Worm (Caenorhabditis elegans) whole organism, young adult: ENCODE results near the gene nspc-20.
"Not testable (repeated sequence)": the region's sequence is repeated elsewhere in the genome, so short reads cannot be mapped to it uniquely, and the experiment has no call there.

Experiments used
- B0019.2 ChIP-seq: fragments of 200-800 bp; sonication (Bioruptor generic); conservative IDR thresholded peaks from 2 replicates; pipeline ENCODE4 v1.3.6; 2022; ENCODE audit warnings: missing genetic modification reagents, missing genetic modification characterization, missing compliant biosample characterization
- B0261.1 ChIP-seq: sonication (generic microtip); optimal IDR thresholded peaks from 2 replicates; lab custom pipeline; 2016; ENCODE audit warnings: mild to moderate bottlenecking, missing genetic modification characterization, moderate library complexity, missing compliant biosample characterization
- B0336.3 ChIP-seq: fragments of 200-800 bp; sonication (Bioruptor generic); IDR thresholded peaks from 2 replicates; pipeline ENCODE4 v1.3.6; 2022; ENCODE audit warnings: missing genetic modification characterization, missing compliant biosample characterization
- C06A6.2 ChIP-seq: fragments of 200-800 bp; sonication (Bioruptor generic); conservative IDR thresholded peaks from 2 replicates; pipeline ENCODE4 v1.3.6; 2022; ENCODE audit warnings: missing genetic modification characterization, missing compliant biosample characterization
- D2030.7 ChIP-seq: fragments of 200-800 bp; sonication (Bioruptor generic); IDR thresholded peaks from 2 replicates; pipeline ENCODE4 v1.3.6; 2022; ENCODE audit warnings: missing genetic modification reagents, missing genetic modification characterization, missing compliant biosample characterization
- F23B12.7 ChIP-seq: sonication (generic microtip); optimal IDR thresholded peaks from 2 replicates; lab custom pipeline; 2017; ENCODE audit warnings: missing genetic modification characterization, mild to moderate bottlenecking, missing compliant biosample characterization, antibody characterized with exemption, moderate library complexity; ENCODE audit not compliant: insufficient read depth
- F55B11.4 ChIP-seq: sonication (generic microtip); optimal IDR thresholded peaks from 2 replicates; lab custom pipeline; 2016; ENCODE audit warnings: missing compliant biosample characterization, missing genetic modification characterization, borderline replicate concordance; ENCODE audit not compliant: insufficient read depth
- Y67H2A.10 ChIP-seq: fragments of 200-800 bp; sonication (Bioruptor generic); conservative IDR thresholded peaks from 2 replicates; pipeline ENCODE4 v1.3.6; 2022; ENCODE audit warnings: missing genetic modification reagents, missing genetic modification characterization, missing compliant biosample characterization
- aptf-3 ChIP-seq: fragments of 200-800 bp; sonication (Bioruptor generic); IDR thresholded peaks from 2 replicates; pipeline ENCODE4 v1.3.6; 2022; ENCODE audit warnings: missing genetic modification characterization, missing compliant biosample characterization
- attf-6 ChIP-seq: fragments of 200-800 bp; sonication (Bioruptor generic); IDR thresholded peaks from 2 replicates; pipeline ENCODE4 v1.3.6; 2022; ENCODE audit warnings: missing genetic modification reagents, missing genetic modification characterization, missing compliant biosample characterization
- bed-1 ChIP-seq: fragments of 200-800 bp; sonication (Bioruptor generic); IDR thresholded peaks from 2 replicates; pipeline ENCODE4 v1.3.6; 2022; ENCODE audit warnings: missing genetic modification reagents, missing genetic modification characterization, missing compliant biosample characterization
- bed-2 ChIP-seq: fragments of 200-800 bp; sonication (Bioruptor generic); IDR thresholded peaks from 2 replicates; pipeline ENCODE4 v1.3.6; 2022; ENCODE audit warnings: missing genetic modification reagents, missing genetic modification characterization, missing compliant biosample characterization
- ccch-3 ChIP-seq: fragments of 200-800 bp; sonication (Bioruptor generic); optimal IDR thresholded peaks from 2 replicates; lab custom pipeline; 2018; ENCODE audit warnings: mild to moderate bottlenecking, missing genetic modification characterization, missing compliant biosample characterization
- ceh-27 ChIP-seq: fragments of 200-800 bp; sonication (Bioruptor generic); optimal IDR thresholded peaks from 2 replicates; lab custom pipeline; 2018; ENCODE audit warnings: mild to moderate bottlenecking, missing genetic modification characterization, moderate library complexity, missing compliant biosample characterization
- ceh-79 ChIP-seq: sonication (generic microtip); optimal IDR thresholded peaks from 2 replicates; lab custom pipeline; 2017; ENCODE audit warnings: mild to moderate bottlenecking, missing genetic modification characterization, missing compliant biosample characterization
- ceh-91 ChIP-seq: fragments of 200-800 bp; sonication (Bioruptor generic); IDR thresholded peaks from 2 replicates; pipeline ENCODE4 v1.3.6; 2022; ENCODE audit warnings: missing genetic modification reagents, missing genetic modification characterization, missing compliant biosample characterization
- dox-1 ChIP-seq: fragments of 200-800 bp; sonication (Bioruptor generic); IDR thresholded peaks from 2 replicates; pipeline ENCODE4 v1.3.6; 2022; ENCODE audit warnings: missing genetic modification reagents, missing genetic modification characterization, missing compliant biosample characterization
- egl-18 ChIP-seq: fragments of 200-800 bp; sonication (Bioruptor generic); IDR thresholded peaks from 2 replicates; pipeline ENCODE4 v1.3.6; 2022; ENCODE audit warnings: missing genetic modification reagents, missing genetic modification characterization, missing compliant biosample characterization
- egrh-3 ChIP-seq: fragments of 200-800 bp; sonication (Bioruptor generic); IDR thresholded peaks from 2 replicates; pipeline ENCODE4 v1.3.6; 2022; ENCODE audit warnings: missing genetic modification reagents, missing genetic modification characterization, missing compliant biosample characterization
- fkh-3 ChIP-seq: sonication (generic microtip); optimal IDR thresholded peaks from 2 replicates; lab custom pipeline; 2016; ENCODE audit warnings: mild to moderate bottlenecking, missing genetic modification characterization, missing compliant biosample characterization
- gei-17 ChIP-seq: fragments of 200-800 bp; sonication (Bioruptor generic); optimal IDR thresholded peaks from 2 replicates; lab custom pipeline; 2018; ENCODE audit warnings: mild to moderate bottlenecking, missing genetic modification characterization, missing compliant biosample characterization
- hsf-1 ChIP-seq: fragments of 200-800 bp; sonication (Bioruptor generic); IDR thresholded peaks from 2 replicates; pipeline ENCODE4 v1.3.6; 2022; ENCODE audit warnings: missing genetic modification reagents, missing genetic modification characterization, missing compliant biosample characterization
- let-607 ChIP-seq, 2 experiments: fragments of 200-800 bp in 1 of 2; sonication (Bioruptor generic) in 1 of 2; sonication (generic microtip) in 1 of 2; optimal IDR thresholded peaks; 2 replicates each; lab custom pipeline; 2016 to 2018; ENCODE audit warnings: mild to moderate bottlenecking in 2 of 2, missing compliant biosample characterization in 2 of 2, missing genetic modification characterization in 2 of 2, moderate library complexity in 2 of 2, missing genotype in 1 of 2
- lin-35 ChIP-seq, 3 experiments: fragments of 150-350 bp in 2 of 3; sonication (generic microtip) in 1 of 3; optimal IDR thresholded peaks; 2 replicates each; lab custom pipeline; 2014 to 2018; ENCODE audit warnings: missing biosample characterization in 3 of 3, missing genetic modification characterization in 3 of 3, missing genetic modification reagents in 3 of 3
- lin-40 ChIP-seq: sonication (generic microtip); optimal IDR thresholded peaks from 2 replicates; lab custom pipeline; 2016; ENCODE audit warnings: missing genetic modification characterization, mild to moderate bottlenecking, missing compliant biosample characterization, missing genotype, missing genetic modification reagents
- lin-54 ChIP-seq: fragments of 200-800 bp; sonication (Bioruptor generic); optimal IDR thresholded peaks from 2 replicates; lab custom pipeline; 2018; ENCODE audit warnings: mild to moderate bottlenecking, missing genetic modification characterization, missing compliant biosample characterization
- lir-1 ChIP-seq: fragments of 200-800 bp; sonication (Bioruptor generic); conservative IDR thresholded peaks from 2 replicates; pipeline ENCODE4 v1.3.6; 2022; ENCODE audit warnings: missing genetic modification reagents, missing genetic modification characterization, missing compliant biosample characterization
- lsl-1 ChIP-seq: fragments of 200-800 bp; sonication (Bioruptor generic); optimal IDR thresholded peaks from 2 replicates; lab custom pipeline; 2018; ENCODE audit warnings: mild to moderate bottlenecking, missing genetic modification characterization, moderate library complexity, missing compliant biosample characterization
- lsy-27 ChIP-seq: sonication (generic microtip); optimal IDR thresholded peaks from 2 replicates; lab custom pipeline; 2017; ENCODE audit warnings: missing genetic modification characterization, mild to moderate bottlenecking, missing compliant biosample characterization, antibody characterized with exemption, missing genotype, borderline replicate concordance; ENCODE audit not compliant: insufficient read depth
- madf-3 ChIP-seq: fragments of 200-800 bp; sonication (Bioruptor generic); IDR thresholded peaks from 2 replicates; pipeline ENCODE4 v1.3.6; 2022; ENCODE audit warnings: missing genetic modification reagents, missing genetic modification characterization, missing compliant biosample characterization
- mel-28 ChIP-seq: sonication (generic microtip); optimal IDR thresholded peaks from 2 replicates; lab custom pipeline; 2016; ENCODE audit warnings: borderline replicate concordance, mild to moderate bottlenecking, missing genetic modification characterization, missing compliant biosample characterization
- nfya-2 ChIP-seq: fragments of 200-800 bp; sonication (Bioruptor generic); IDR thresholded peaks from 2 replicates; pipeline ENCODE4 v1.3.6; 2022; ENCODE audit warnings: missing genetic modification reagents, missing genetic modification characterization, missing compliant biosample characterization
- nhr-80 ChIP-seq: sonication (generic microtip); optimal IDR thresholded peaks from 2 replicates; lab custom pipeline; 2016; ENCODE audit warnings: missing genetic modification characterization, missing compliant biosample characterization
- snpc-1.3 ChIP-seq: sonication (generic microtip); optimal IDR thresholded peaks from 2 replicates; lab custom pipeline; 2017; ENCODE audit warnings: missing genetic modification characterization, mild to moderate bottlenecking, missing compliant biosample characterization, antibody characterized with exemption, moderate library complexity, missing genotype, missing genetic modification reagents; ENCODE audit not compliant: insufficient read depth
- snpc-3.4 ChIP-seq: sonication (generic microtip); optimal IDR thresholded peaks from 2 replicates; lab custom pipeline; 2017; ENCODE audit warnings: missing genetic modification characterization, mild to moderate bottlenecking, missing compliant biosample characterization, antibody characterized with exemption, moderate library complexity, missing genotype, missing genetic modification reagents

The nspc-20 gene

DNA sequence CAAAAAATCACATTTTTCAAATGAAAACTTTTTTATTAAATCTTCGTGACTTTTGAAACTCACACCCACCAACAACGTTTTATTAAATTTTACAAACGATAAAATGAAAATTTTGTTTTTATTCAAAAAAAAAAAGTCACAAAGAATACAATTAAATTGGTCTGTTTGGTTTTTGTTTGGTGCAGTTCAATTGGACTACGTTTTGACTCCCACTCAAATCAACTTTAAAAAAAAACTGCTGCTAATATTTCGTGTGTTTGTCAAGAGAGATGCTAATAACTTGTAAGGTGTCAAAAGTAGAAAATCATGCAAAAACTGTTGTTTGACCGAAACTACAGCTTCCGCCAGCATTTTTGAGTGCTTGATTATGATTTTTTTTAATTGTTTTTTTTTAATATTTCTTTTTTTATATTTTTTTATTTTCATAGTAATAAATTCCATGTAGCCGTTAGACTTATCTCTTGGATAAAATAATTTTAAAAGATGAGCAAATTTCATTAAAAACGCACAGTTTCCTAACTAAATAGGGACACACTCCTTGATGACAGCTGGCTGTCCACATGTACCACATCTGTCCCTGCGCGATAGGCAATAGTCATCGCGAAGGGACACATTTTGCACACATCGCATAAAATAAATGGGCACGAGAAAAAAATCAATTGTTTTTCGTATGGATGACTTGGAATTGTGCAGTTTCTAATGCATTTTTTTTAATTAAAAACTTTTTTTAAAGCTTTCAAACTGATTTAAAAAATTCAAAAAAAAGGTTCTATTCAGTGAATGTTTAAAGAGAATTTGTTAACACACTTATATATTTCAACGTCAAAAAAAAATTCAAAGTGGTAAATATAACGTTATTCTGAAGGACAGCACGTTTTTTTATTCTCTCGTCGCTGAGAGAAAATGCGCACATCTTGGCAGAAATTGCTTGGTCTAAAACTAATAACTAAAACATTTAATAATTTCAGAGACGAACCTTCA is 4.4 kb downstream of the nspc-20 start (continued):
- TF ChIP-seq gei-17 (GFP tag; lab: Kevin White, UChicago), result peak; percentile 98
- peak; percentile 88 for TF ChIP-seq madf-3
- peak; percentile 48; the same call in 1 of the 2 replicates for TF ChIP-seq Y67H2A.10 (GFP tag; lab: Robert Waterston, UW)
- TF ChIP-seq egrh-3 (GFP tag; lab: Robert Waterston, UW), result no peak
- peak; percentile 99 for TF ChIP-seq ceh-27 (GFP tag; lab: Kevin White, UChicago)
- TF ChIP-seq ccch-3 (GFP tag; lab: Kevin White, UChicago), result peak; percentile 87
- TF ChIP-seq dox-1 (GFP tag; lab: Robert Waterston, UW), result peak; percentile 99
- peak; percentile 97 for TF ChIP-seq ceh-79 (tag; lab: Kevin White, UChicago)
- TF ChIP-seq mel-28 (tag; lab: Kevin White, UChicago), result peak; percentile 75
- TF ChIP-seq F23B12.7 (tag; lab: Kevin White, UChicago), result peak; percentile 98
- peak; percentile 78 to 95 for TF ChIP-seq let-607 (tag; optimal IDR thresholded peaks at IDR 0.05; lab: Kevin White, UChicago)
- TF ChIP-seq bed-1, result 0 out of 2 replicates have a peak, but pooled peaks have one; percentile 68
- peak; percentile 18 for TF ChIP-seq lsl-1 (GFP tag; lab: Kevin White, UChicago)
- no peak for TF ChIP-seq B0019.2
- peak; percentile 97 for TF ChIP-seq egl-18 (GFP tag; lab: Robert Waterston, UW)
- peak; percentile 61; the same call in 1 of the 2 replicates for TF ChIP-seq attf-6 (GFP tag; lab: Robert Waterston, UW)
- no peak for TF ChIP-seq hsf-1
- TF ChIP-seq B0261.1 (tag; lab: Kevin White, UChicago), result peak; percentile 62
- no peak for TF ChIP-seq fkh-3
- peak; percentile 66 for TF ChIP-seq lsy-27 (tag; lab: Kevin White, UChicago)
- TF ChIP-seq nfya-2 (GFP tag; lab: Robert Waterston, UW), result no peak
- peak; percentile 94 for TF ChIP-seq lir-1 (GFP tag; lab: Robert Waterston, UW)
- peak; percentile 92 for TF ChIP-seq lin-54
- peak; percentile 56 for TF ChIP-seq snpc-1.3 (tag; lab: Kevin White, UChicago)
- TF ChIP-seq F55B11.4 (tag; lab: Kevin White, UChicago), result no peak
- TF ChIP-seq nhr-80 (tag; lab: Kevin White, UChicago), result peak; percentile 95
- peak; percentile 100 for TF ChIP-seq B0336.3 (GFP tag; lab: Robert Waterston, UW)
- no peak for TF ChIP-seq ceh-91 (GFP tag; lab: Robert Waterston, UW)
- peak; percentile 100 for TF ChIP-seq lin-40 (tag; lab: Kevin White, UChicago)
- peak; percentile 98 for TF ChIP-seq C06A6.2 (GFP tag; lab: Robert Waterston, UW)
- peak; percentile 89 for TF ChIP-seq bed-2 (GFP tag; lab: Robert Waterston, UW)
- no peak for TF ChIP-seq snpc-3.4 (tag; lab: Kevin White, UChicago)
- no peak for TF ChIP-seq aptf-3 (GFP tag; lab: Robert Waterston, UW)

ce11 chrX:14525081-14525324 is 5.0 kb downstream of the nspc-20 start, which contains the start of gene nspc-17:
Gene nspc-17, minus strand, starts transcription at chrX:14525181.
- not testable (repeated sequence) for TF ChIP-seq lin-35 (GFP tag; optimal IDR thresholded peaks at IDR 0.05; lab: Kevin White, UChicago); F55B11.4 (tag; lab: Kevin White, UChicago); D2030.7
